Fruit fly (Drosophila melanogaster): ENCODE data around the gene RpS13.

dm6 chr2L:8327272-8327555 is 37.2 kb downstream of the RpS13 start, which contains the start of gene CG14275:
- TF ChIP-seq CG6272 (GFP tag; IDR thresholded peaks at IDR 0.05) (no peak), NC2α (GFP tag; optimal IDR thresholded peaks at IDR 0.05) (no peak), YL-1 (GFP tag; optimal IDR thresholded peaks at IDR 0.05) (no peak), Six4 (GFP tag; optimal IDR thresholded peaks at IDR 0.05) (no peak), chinmo (GFP tag; IDR thresholded peaks at IDR 0.05; ENCODE audit: partially characterized antibody) (0 out of 4 replicates have a peak, but pooled peaks have one; percentile 4), CG3995 (GFP tag; optimal IDR thresholded peaks at IDR 0.05) (no peak), Hey (tag; optimal IDR thresholded peaks at IDR 0.05) (no peak), CG17802 (tag; optimal IDR thresholded peaks at IDR 0.05) (no peak), CG9215 (GFP tag; IDR thresholded peaks at IDR 0.05) (no peak)

Data from whole organism, embryonic.